Worm (Caenorhabditis elegans) whole organism, young adult: Measurements from ENCODE around the gene F56B6.6.
A peak's percentile ranks its signal among the peaks of the same experiment; 100 is the strongest.

Experiments
- B0261.1 ChIP-seq: sonication (generic microtip); optimal IDR thresholded peaks from 2 replicates; lab custom pipeline; 2016; ENCODE audit warnings: mild to moderate bottlenecking, missing genetic modification characterization, moderate library complexity, missing compliant biosample characterization
- B0336.3 ChIP-seq: fragments of 200-800 bp; sonication (Bioruptor generic); IDR thresholded peaks from 2 replicates; pipeline ENCODE4 v1.3.6; 2022; ENCODE audit warnings: missing genetic modification characterization, missing compliant biosample characterization
- F10E7.11 ChIP-seq: sonication (generic microtip); optimal IDR thresholded peaks from 2 replicates; lab custom pipeline; 2017; ENCODE audit warnings: mild to moderate bottlenecking, missing genetic modification characterization, moderate library complexity, missing compliant biosample characterization
- F52B5.7 ChIP-seq: sonication (generic microtip); optimal IDR thresholded peaks from 2 replicates; lab custom pipeline; 2016; ENCODE audit warnings: mild to moderate bottlenecking, missing genetic modification characterization, missing compliant biosample characterization
- F57C9.4 ChIP-seq: sonication (generic microtip); optimal IDR thresholded peaks from 2 replicates; lab custom pipeline; 2017; ENCODE audit warnings: mild to moderate bottlenecking, missing genetic modification characterization, missing compliant biosample characterization
- T07F8.4 ChIP-seq: sonication (generic microtip); optimal IDR thresholded peaks from 2 replicates; lab custom pipeline; 2016; ENCODE audit warnings: mild to moderate bottlenecking, missing genetic modification characterization, moderate library complexity, missing compliant biosample characterization
- T26A5.8 ChIP-seq: sonication (generic microtip); optimal IDR thresholded peaks from 2 replicates; lab custom pipeline; 2016; ENCODE audit warnings: missing genetic modification characterization, missing compliant biosample characterization
- Y53G8AR.9 ChIP-seq: fragments of 200-800 bp; sonication (Bioruptor generic); conservative IDR thresholded peaks from 2 replicates; pipeline ENCODE4 v1.3.6; 2022; ENCODE audit warnings: missing genetic modification reagents, missing genetic modification characterization, missing compliant biosample characterization
- Y56A3A.18 ChIP-seq: fragments of 200-800 bp; sonication (Bioruptor generic); IDR thresholded peaks from 2 replicates; pipeline ENCODE4 v1.3.6; 2022; ENCODE audit warnings: missing genetic modification reagents, missing genetic modification characterization, missing compliant biosample characterization
- Y79H2A.3 ChIP-seq: fragments of 200-800 bp; sonication (Bioruptor generic); conservative IDR thresholded peaks from 2 replicates; pipeline ENCODE4 v1.3.6; 2022; ENCODE audit warnings: missing genetic modification reagents, missing genetic modification characterization, missing compliant biosample characterization
- ZK185.1 ChIP-seq: sonication (generic microtip); optimal IDR thresholded peaks from 2 replicates; lab custom pipeline; 2016; ENCODE audit warnings: mild to moderate bottlenecking, missing genetic modification characterization, missing compliant biosample characterization; ENCODE audit not compliant: poor library complexity, severe bottlenecking
- aptf-3 ChIP-seq: fragments of 200-800 bp; sonication (Bioruptor generic); IDR thresholded peaks from 2 replicates; pipeline ENCODE4 v1.3.6; 2022; ENCODE audit warnings: missing genetic modification characterization, missing compliant biosample characterization
- athp-1 ChIP-seq: sonication (generic microtip); optimal IDR thresholded peaks from 2 replicates; lab custom pipeline; 2017; ENCODE audit warnings: mild to moderate bottlenecking, missing genetic modification characterization, missing compliant biosample characterization
- attf-3 ChIP-seq: fragments of 200-800 bp; sonication (Bioruptor generic); conservative IDR thresholded peaks from 2 replicates; pipeline ENCODE4 v1.3.6; 2022; ENCODE audit warnings: missing genetic modification reagents, missing genetic modification characterization, missing compliant biosample characterization
- attf-5 ChIP-seq: fragments of 200-800 bp; sonication (Bioruptor generic); optimal IDR thresholded peaks from 2 replicates; lab custom pipeline; 2018; ENCODE audit warnings: mild to moderate bottlenecking, missing genetic modification characterization, missing compliant biosample characterization
- chd-7 ChIP-seq: sonication (generic microtip); optimal IDR thresholded peaks from 2 replicates; lab custom pipeline; 2016; ENCODE audit warnings: mild to moderate bottlenecking, missing genetic modification characterization, moderate library complexity, missing compliant biosample characterization
- dox-1 ChIP-seq: fragments of 200-800 bp; sonication (Bioruptor generic); IDR thresholded peaks from 2 replicates; pipeline ENCODE4 v1.3.6; 2022; ENCODE audit warnings: missing genetic modification reagents, missing genetic modification characterization, missing compliant biosample characterization
- ekl-4 ChIP-seq: fragments of 200-800 bp; sonication (Bioruptor generic); IDR thresholded peaks from 2 replicates; pipeline ENCODE4 v1.3.6; 2022; ENCODE audit warnings: missing genetic modification reagents, missing genetic modification characterization, missing compliant biosample characterization
- lin-40 ChIP-seq: sonication (generic microtip); optimal IDR thresholded peaks from 2 replicates; lab custom pipeline; 2016; ENCODE audit warnings: missing genetic modification characterization, mild to moderate bottlenecking, missing compliant biosample characterization, missing genotype, missing genetic modification reagents
- madf-8 ChIP-seq: fragments of 200-800 bp; sonication (Bioruptor generic); conservative IDR thresholded peaks from 2 replicates; pipeline ENCODE4 v1.3.6; 2022; ENCODE audit warnings: missing genetic modification reagents, missing genetic modification characterization, missing compliant biosample characterization
- nhr-80 ChIP-seq: sonication (generic microtip); optimal IDR thresholded peaks from 2 replicates; lab custom pipeline; 2016; ENCODE audit warnings: missing genetic modification characterization, missing compliant biosample characterization
- nhr-90 ChIP-seq: sonication (generic microtip); optimal IDR thresholded peaks from 2 replicates; lab custom pipeline; 2016; ENCODE audit warnings: missing genotype, mild to moderate bottlenecking, missing genetic modification characterization, missing compliant biosample characterization
- pha-4 ChIP-seq: fragments of 150-350 bp; sonication (generic microtip); optimal IDR thresholded peaks from 2 replicates; lab custom pipeline; 2014; ENCODE audit warnings: missing biosample characterization, missing genetic modification reagents, missing genetic modification characterization
- snpc-1.1 ChIP-seq: sonication (generic microtip); optimal IDR thresholded peaks from 2 replicates; lab custom pipeline; 2017; ENCODE audit warnings: missing genetic modification characterization, mild to moderate bottlenecking, missing compliant biosample characterization, antibody characterized with exemption, moderate library complexity, missing genotype, missing genetic modification reagents; ENCODE audit not compliant: insufficient read depth
- somi-1 ChIP-seq: fragments of 200-800 bp; sonication (Bioruptor generic); optimal IDR thresholded peaks from 2 replicates; lab custom pipeline; 2018; ENCODE audit warnings: mild to moderate bottlenecking, missing genetic modification characterization, missing compliant biosample characterization
- zfh-2 ChIP-seq: fragments of 200-800 bp; sonication (Bioruptor generic); conservative IDR thresholded peaks from 2 replicates; pipeline ENCODE4 v1.3.6; 2022; ENCODE audit warnings: missing genetic modification reagents, missing genetic modification characterization, missing compliant biosample characterization
- zim-3 ChIP-seq: sonication (generic microtip); optimal IDR thresholded peaks from 2 replicates; lab custom pipeline; 2017; ENCODE audit warnings: mild to moderate bottlenecking, missing genetic modification characterization, moderate library complexity, missing compliant biosample characterization
- ztf-25 ChIP-seq: fragments of 200-800 bp; sonication (Bioruptor generic); IDR thresholded peaks from 2 replicates; pipeline ENCODE4 v1.3.6; 2022; ENCODE audit warnings: missing genetic modification reagents, missing genetic modification characterization, missing compliant biosample characterization
- ztf-3 ChIP-seq: fragments of 200-800 bp; sonication (Bioruptor generic); optimal IDR thresholded peaks from 2 replicates; lab custom pipeline; 2018; ENCODE audit warnings: mild to moderate bottlenecking, missing genetic modification characterization, missing compliant biosample characterization

Gene F56B6.6

DNA sequence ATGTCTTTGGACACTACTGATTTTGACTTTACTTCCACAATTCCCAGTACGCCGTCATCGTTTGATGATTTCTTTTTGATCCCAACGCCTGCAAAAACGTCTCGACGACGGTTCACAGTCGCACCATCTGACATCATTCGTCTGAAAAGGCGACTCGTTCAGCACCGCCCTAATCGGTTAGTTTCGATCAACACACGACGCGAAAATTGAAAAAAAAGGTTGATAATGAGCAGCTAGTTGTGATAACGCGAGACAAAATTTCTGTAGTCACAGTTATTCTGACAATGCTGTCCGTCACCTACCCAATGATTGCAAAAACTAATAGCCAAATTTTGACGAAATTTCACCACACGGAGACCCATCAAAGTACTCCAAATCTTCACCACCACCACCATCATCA is 23.1 kb upstream of the F56B6.6 start:
- TF ChIP-seq dox-1 (GFP tag; lab: Robert Waterston, UW) = 0 out of 2 replicates have a peak, but pooled peaks have one; percentile 11
- no peak for TF ChIP-seq ztf-25 (GFP tag; lab: Robert Waterston, UW)
- TF ChIP-seq nhr-80 = peak; percentile 76
- TF ChIP-seq Y53G8AR.9 (GFP tag; lab: Robert Waterston, UW) = 0 out of 2 replicates have a peak, but pooled peaks have one; percentile 1

DNA sequence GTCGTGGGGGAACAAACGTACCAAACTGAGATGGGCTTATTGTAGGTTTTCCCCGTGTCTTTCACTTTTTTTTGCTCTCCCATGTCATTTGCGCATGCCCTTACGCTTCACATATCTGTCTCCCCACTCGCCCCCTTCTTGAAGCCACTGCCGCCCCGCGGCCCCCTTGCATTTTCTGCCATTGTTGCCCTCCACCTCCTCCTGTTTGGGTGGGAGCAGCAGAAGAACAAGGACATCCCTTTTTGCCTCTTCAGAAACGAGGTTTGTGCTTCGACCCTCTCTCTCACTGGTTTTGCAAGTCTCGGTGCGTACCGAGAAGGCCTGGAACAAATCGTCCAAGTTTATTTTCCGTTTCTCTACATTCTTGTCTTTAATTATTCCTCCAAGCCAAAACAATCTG is 21.3 kb upstream of the F56B6.6 start:
- TF ChIP-seq attf-5 (GFP tag; lab: Kevin White, UChicago) (no peak), ekl-4 (GFP tag; lab: Robert Waterston, UW) (0 out of 2 replicates have a peak, but pooled peaks have one; percentile 49), zim-3 (tag; lab: Kevin White, UChicago) (peak; percentile 51), ztf-3 (GFP tag; lab: Kevin White, UChicago) (no peak), F10E7.11 (tag; lab: Kevin White, UChicago) (no peak), zfh-2 (peak; percentile 70)

DNA sequence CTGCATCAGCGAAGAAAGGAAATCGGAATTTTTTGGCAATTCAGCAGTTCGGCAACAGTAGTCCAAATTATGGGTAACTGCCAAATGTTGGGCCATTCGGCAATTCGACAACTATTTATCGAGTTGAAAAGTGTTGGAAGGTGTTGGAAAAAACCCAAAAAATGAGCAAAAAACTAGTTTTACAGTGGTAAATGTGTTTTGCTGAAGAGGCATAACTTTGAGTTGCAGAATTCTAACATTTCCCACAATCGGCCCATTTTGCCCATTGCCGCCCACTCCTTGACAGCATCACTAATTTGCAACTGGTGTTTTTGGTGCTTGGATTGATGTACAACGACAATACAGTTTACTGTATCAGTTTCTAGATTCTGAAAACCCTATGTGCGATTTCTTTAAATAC is 20.9 kb upstream of the F56B6.6 start:
- TF ChIP-seq Y56A3A.18 (GFP tag; lab: Robert Waterston, UW) (no peak), chd-7 (tag; lab: Kevin White, UChicago) (no peak), madf-8 (GFP tag; lab: Robert Waterston, UW) (no peak), attf-3 (GFP tag; lab: Robert Waterston, UW) (no peak), ZK185.1 (tag; lab: Kevin White, UChicago) (no peak), attf-5 (GFP tag; lab: Kevin White, UChicago) (no peak), Y79H2A.3 (no peak), B0261.1 (no peak), B0336.3 (GFP tag; lab: Robert Waterston, UW) (no peak), nhr-90 (tag; lab: Kevin White, UChicago) (no peak), F57C9.4 (tag; lab: Kevin White, UChicago) (no peak), athp-1 (tag; lab: Kevin White, UChicago) (no peak)

DNA sequence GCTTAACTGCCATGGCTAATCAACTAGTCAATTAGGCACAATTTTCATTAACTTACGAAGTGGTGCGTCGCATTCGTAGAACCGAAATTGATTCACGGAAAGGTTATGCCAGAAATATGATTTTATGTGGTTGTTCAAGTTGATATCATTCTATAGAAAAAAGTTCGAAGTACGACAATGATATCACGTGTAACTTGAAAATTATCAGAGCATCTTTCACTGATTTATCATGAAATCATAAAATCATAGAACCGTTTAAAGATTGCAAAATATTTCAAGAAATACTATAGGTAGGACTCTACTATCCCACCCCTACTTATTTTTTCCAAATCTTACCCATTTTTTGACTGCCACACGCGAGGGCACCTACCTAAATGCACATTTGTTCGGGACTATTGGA is 20.1 kb upstream of the F56B6.6 start:
- peak; percentile 45 for TF ChIP-seq nhr-80
- TF ChIP-seq F52B5.7 = no peak

DNA sequence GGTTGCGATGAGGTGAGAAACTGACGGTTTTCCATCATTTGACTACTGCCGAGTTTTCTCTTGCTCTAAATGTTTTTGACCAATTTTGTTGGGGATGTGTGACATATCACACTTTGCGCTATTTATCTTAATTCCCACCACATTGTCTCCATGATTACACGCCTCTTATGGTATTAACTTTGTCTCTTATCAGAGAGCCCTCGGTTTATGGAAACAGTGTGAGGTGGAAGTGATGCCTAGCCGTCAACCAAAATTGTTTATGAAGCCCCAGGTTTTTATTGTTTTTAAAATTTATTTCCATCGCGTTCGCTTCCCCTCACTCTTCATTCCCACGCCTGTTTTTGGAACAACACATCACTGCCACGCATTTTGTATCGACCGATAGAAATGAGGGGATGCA is 18.4 kb upstream of the F56B6.6 start:
- TF ChIP-seq Y79H2A.3 (no peak), pha-4 (tag; lab: Kevin White, UChicago) (no peak), T26A5.8 (tag; lab: Kevin White, UChicago) (no peak), nhr-80 (peak; percentile 46), somi-1 (GFP tag; lab: Kevin White, UChicago) (no peak), lin-40 (tag; lab: Kevin White, UChicago) (no peak), aptf-3 (no peak), snpc-1.1 (tag; lab: Kevin White, UChicago) (no peak), ztf-25 (GFP tag; lab: Robert Waterston, UW) (no peak)

DNA sequence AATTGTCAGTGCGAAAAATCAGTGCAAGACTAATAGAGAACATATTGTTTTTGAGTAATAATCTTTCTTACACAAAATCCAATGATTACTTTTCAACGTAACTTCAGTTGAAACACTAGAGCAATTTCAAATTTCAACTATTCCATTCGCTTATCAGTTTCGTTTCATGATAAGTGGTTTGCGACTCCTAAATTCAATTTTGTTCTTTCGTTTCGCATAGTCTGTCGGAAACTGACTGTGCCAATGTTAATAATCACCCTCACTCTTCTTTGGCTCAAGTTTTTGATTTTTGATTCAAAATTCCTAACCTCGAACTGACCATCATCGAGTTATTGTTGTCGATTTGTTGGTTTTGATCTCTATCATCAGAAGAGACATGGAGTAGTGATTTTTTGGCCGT is 15.9 kb upstream of the F56B6.6 start:
- peak; percentile 80 for TF ChIP-seq nhr-80
- no peak for TF ChIP-seq T07F8.4 (tag; lab: Kevin White, UChicago)
